Fruit fly (Drosophila melanogaster): ENCODE results near the gene Hsc70-3.

Gene Hsc70-3

dm6 chrX:11848507-11849264 lies 41.8 kb upstream of the Hsc70-3 start (continued):
- no peak for TF ChIP-seq cas (GFP tag; IDR thresholded peaks at IDR 0.05)
- TF ChIP-seq CG7271 (tag; optimal IDR thresholded peaks at IDR 0.05) = no peak
- no peak for TF ChIP-seq CG14667 (GFP tag; IDR thresholded peaks at IDR 0.05)
- no peak for TF ChIP-seq Sry-β (GFP tag; optimal IDR thresholded peaks at IDR 0.05)
- no peak for TF ChIP-seq Awh (GFP tag; IDR thresholded peaks at IDR 0.05)
- 0 out of 3 replicates have a peak, but pooled peaks have one; percentile 13 for TF ChIP-seq CG11093 (GFP tag; IDR thresholded peaks at IDR 0.05)
- TF ChIP-seq Blimp-1 (GFP tag; optimal IDR thresholded peaks at IDR 0.05) = peak; percentile 65
- TF ChIP-seq ems (GFP tag; optimal IDR thresholded peaks at IDR 0.05) = no peak
- TF ChIP-seq B-H1 (GFP tag; IDR thresholded peaks at IDR 0.05) = peak; percentile 21; the same call in 1 of the 3 replicates
- TF ChIP-seq C15 (GFP tag; IDR thresholded peaks at IDR 0.05) = no peak
- TF ChIP-seq sna (GFP tag; IDR thresholded peaks at IDR 0.05; ENCODE audit: partially characterized antibody) = no peak
- TF ChIP-seq tx (GFP tag; optimal IDR thresholded peaks at IDR 0.05) = no peak
- TF ChIP-seq cg (GFP tag; optimal IDR thresholded peaks at IDR 0.05) = no peak
- TF ChIP-seq CG17328 (GFP tag; IDR thresholded peaks at IDR 0.05) = peak; percentile 57
- peak; percentile 47 for TF ChIP-seq CG13424 (tag; optimal IDR thresholded peaks at IDR 0.05)
- TF ChIP-seq tup (GFP tag; optimal IDR thresholded peaks at IDR 0.05) = no peak
- no peak for TF ChIP-seq Gsc (GFP tag; IDR thresholded peaks at IDR 0.05)
- TF ChIP-seq da (GFP tag; optimal IDR thresholded peaks at IDR 0.05) = no peak
- peak; percentile 79 for TF ChIP-seq dmrt99B (tag; optimal IDR thresholded peaks at IDR 0.05)
- no peak for TF ChIP-seq CG32767 (GFP tag; IDR thresholded peaks at IDR 0.05)
- peak; percentile 26; the same call in 1 of the 2 replicates for TF ChIP-seq seq (GFP tag; IDR thresholded peaks at IDR 0.05)
- TF ChIP-seq Xbp1 (GFP tag; optimal IDR thresholded peaks at IDR 0.05) = peak; percentile 39
- no peak for TF ChIP-seq CG7786 (GFP tag; optimal IDR thresholded peaks at IDR 0.05)
- TF ChIP-seq tgo (GFP tag; IDR thresholded peaks at IDR 0.05) = peak; percentile 69
- 0 out of 3 replicates have a peak, but pooled peaks have one; percentile 20 for TF ChIP-seq otp (GFP tag; IDR thresholded peaks at IDR 0.05)
- TF ChIP-seq CG17385 (GFP tag; optimal IDR thresholded peaks at IDR 0.05) = peak; percentile 25
- TF ChIP-seq Dbx (GFP tag; IDR thresholded peaks at IDR 0.05) = no peak
- TF ChIP-seq H2.0 (GFP tag; IDR thresholded peaks at IDR 0.05) = 0 out of 2 replicates have a peak, but pooled peaks have one; percentile 41
- peak; percentile 37 for TF ChIP-seq CG3281 (GFP tag; optimal IDR thresholded peaks at IDR 0.05)
- no peak for TF ChIP-seq pros (GFP tag; optimal IDR thresholded peaks at IDR 0.05)
- TF ChIP-seq Sry-δ (GFP tag; optimal IDR thresholded peaks at IDR 0.05) = no peak
- peak; percentile 15 for TF ChIP-seq CG12219 (GFP tag; optimal IDR thresholded peaks at IDR 0.05)
- TF ChIP-seq slp2 (GFP tag; optimal IDR thresholded peaks at IDR 0.05) = no peak
- peak; percentile 31 for TF ChIP-seq CG2120 (GFP tag; optimal IDR thresholded peaks at IDR 0.05)
- no peak for TF ChIP-seq BtbVII (GFP tag; optimal IDR thresholded peaks at IDR 0.05)
- TF ChIP-seq chif (GFP tag; optimal IDR thresholded peaks at IDR 0.05) = no peak
- no peak for TF ChIP-seq CG14014 (GFP tag; IDR thresholded peaks at IDR 0.05)
- no peak for TF ChIP-seq trem (tag; optimal IDR thresholded peaks at IDR 0.05)
- no peak for TF ChIP-seq ac (GFP tag; optimal IDR thresholded peaks at IDR 0.05)
- no peak for TF ChIP-seq Max (GFP tag; optimal IDR thresholded peaks at IDR 0.05)
- TF ChIP-seq Lhr (GFP tag; optimal IDR thresholded peaks at IDR 0.05) = no peak
- TF ChIP-seq Usf (GFP tag; optimal IDR thresholded peaks at IDR 0.05) = no peak
- peak; percentile 43; the same call in 1 of the 2 replicates for TF ChIP-seq E2f1 (GFP tag; IDR thresholded peaks at IDR 0.05)
- no peak for TF ChIP-seq Lpt (GFP tag; optimal IDR thresholded peaks at IDR 0.05)
- TF ChIP-seq CG14965 (GFP tag; optimal IDR thresholded peaks at IDR 0.05; ENCODE audit: borderline replicate concordance) = no peak
- TF ChIP-seq insv (GFP tag; optimal IDR thresholded peaks at IDR 0.05) = no peak
- no peak for TF ChIP-seq sug (tag; optimal IDR thresholded peaks at IDR 0.05)
- peak; percentile 59 for TF ChIP-seq mirr (GFP tag; optimal IDR thresholded peaks at IDR 0.05)
- no peak for TF ChIP-seq CG31224 (GFP tag; IDR thresholded peaks at IDR 0.05)
- TF ChIP-seq CG11560 (tag; IDR thresholded peaks at IDR 0.05) = no peak
